Fruit fly (Drosophila melanogaster) whole organism, embryonic: ENCODE data around the gene axo.

ENCODE experiments used
- CG10147 ChIP-seq: fragments of 200-800 bp; sonication (Bioruptor generic); optimal IDR thresholded peaks from 2 replicates; lab custom pipeline; 2019; ENCODE audit warnings: missing biosample characterization, mild to moderate bottlenecking, missing genetic modification characterization, moderate library complexity
- CG1024 ChIP-seq: fragments of 200-800 bp; sonication (Bioruptor generic); IDR thresholded peaks from 2 replicates; pipeline ENCODE4 v1.3.6; 2022; ENCODE audit warnings: missing biosample characterization, missing genetic modification characterization
- CG10366 ChIP-seq: fragments of 200-800 bp; sonication (Bioruptor generic); IDR thresholded peaks from 2 replicates; pipeline ENCODE4 v1.3.6; 2022; ENCODE audit warnings: missing biosample characterization, missing genetic modification characterization
- CG16863 ChIP-seq: fragments of 200-800 bp; sonication (Bioruptor generic); optimal IDR thresholded peaks from 3 replicates; lab custom pipeline; 2016; ENCODE audit warnings: missing biosample characterization, missing genetic modification characterization
- CG17328 ChIP-seq: fragments of 200-800 bp; sonication (Bioruptor generic); IDR thresholded peaks from 2 replicates; pipeline ENCODE4 v1.3.6; 2022; ENCODE audit warnings: missing biosample characterization, missing genetic modification characterization
- CG17359 ChIP-seq: fragments of 200-800 bp; sonication (Bioruptor generic); optimal IDR thresholded peaks from 3 replicates; lab custom pipeline; 2018; ENCODE audit warnings: missing biosample characterization, mild to moderate bottlenecking, missing genetic modification characterization, moderate library complexity
- CG17361 ChIP-seq: fragments of 200-800 bp; sonication (Bioruptor generic); IDR thresholded peaks from 3 replicates; pipeline ENCODE4 v1.3.6; 2022; ENCODE audit warnings: missing biosample characterization, missing genetic modification characterization
- CG17385 ChIP-seq: fragments of 200-800 bp; sonication (Bioruptor generic); optimal IDR thresholded peaks from 3 replicates; lab custom pipeline; 2018; ENCODE audit warnings: missing biosample characterization, mild to moderate bottlenecking, missing genetic modification characterization
- CG18262 ChIP-seq: fragments of 200-800 bp; optimal IDR thresholded peaks from 3 replicates; lab custom pipeline; 2019; ENCODE audit warnings: missing biosample characterization, mild to moderate bottlenecking, missing genetic modification characterization, moderate library complexity
- CG18476 ChIP-seq: fragments of 200-800 bp; sonication (Bioruptor generic); optimal IDR thresholded peaks from 2 replicates; lab custom pipeline; 2016; ENCODE audit warnings: missing biosample characterization, mild to moderate bottlenecking, missing genetic modification characterization
- CG18764 ChIP-seq: fragments of 200-800 bp; sonication (Bioruptor generic); optimal IDR thresholded peaks from 3 replicates; lab custom pipeline; 2016; ENCODE audit warnings: missing biosample characterization, missing genetic modification characterization
- CG2678 ChIP-seq: fragments of 200-800 bp; sonication (Bioruptor generic); optimal IDR thresholded peaks from 3 replicates; lab custom pipeline; 2019; ENCODE audit warnings: missing biosample characterization, mild to moderate bottlenecking, missing genetic modification characterization, moderate library complexity
- CG3163 ChIP-seq: fragments of 200-800 bp; sonication (Bioruptor generic); optimal IDR thresholded peaks from 3 replicates; lab custom pipeline; 2016; ENCODE audit warnings: missing biosample characterization, missing genetic modification characterization
- CG33213 ChIP-seq: fragments of 200-800 bp; sonication (Bioruptor generic); optimal IDR thresholded peaks from 3 replicates; lab custom pipeline; 2016; ENCODE audit warnings: missing biosample characterization, missing genetic modification characterization
- CG34376 ChIP-seq: fragments of 200-800 bp; sonication (Bioruptor generic); optimal IDR thresholded peaks from 2 replicates; lab custom pipeline; 2018; ENCODE audit warnings: missing biosample characterization, mild to moderate bottlenecking, missing genetic modification characterization
- CG4282 ChIP-seq: fragments of 200-800 bp; sonication (Bioruptor generic); optimal IDR thresholded peaks from 2 replicates; lab custom pipeline; 2016; ENCODE audit warnings: missing biosample characterization, missing genetic modification characterization
- CG43689 ChIP-seq: fragments of 200-800 bp; sonication (Bioruptor generic); IDR thresholded peaks from 2 replicates; pipeline ENCODE4 v1.3.6; 2022; ENCODE audit warnings: missing biosample characterization, missing genetic modification characterization
- CG4707 ChIP-seq: fragments of 200-800 bp; sonication (Bioruptor generic); optimal IDR thresholded peaks from 2 replicates; lab custom pipeline; 2018; ENCODE audit warnings: missing biosample characterization, mild to moderate bottlenecking, missing genetic modification characterization, moderate library complexity
- CG6689 ChIP-seq: fragments of 200-800 bp; sonication (Bioruptor generic); IDR thresholded peaks from 2 replicates; pipeline ENCODE4 v1.3.6; 2022; ENCODE audit warnings: missing biosample characterization, missing genetic modification characterization
- CG9215 ChIP-seq: fragments of 200-800 bp; sonication (Bioruptor generic); IDR thresholded peaks from 2 replicates; pipeline ENCODE4 v1.3.6; 2022; ENCODE audit warnings: missing biosample characterization, missing genetic modification characterization
- Dref ChIP-seq: fragments of 200-800 bp; sonication (Bioruptor generic); IDR thresholded peaks from 2 replicates; pipeline ENCODE4 v1.3.6; 2022; ENCODE audit warnings: missing biosample characterization, missing genetic modification characterization
- Fer1 ChIP-seq: fragments of 200-800 bp; sonication (Bioruptor generic); optimal IDR thresholded peaks from 2 replicates; lab custom pipeline; 2017; ENCODE audit warnings: missing biosample characterization, mild to moderate bottlenecking, missing genetic modification characterization
- HLH3B ChIP-seq: fragments of 200-800 bp; sonication (Bioruptor generic); IDR thresholded peaks from 2 replicates; pipeline ENCODE4 v1.3.6; 2022; ENCODE audit warnings: missing biosample characterization, missing genetic modification characterization
- Hmx ChIP-seq: fragments of 200-800 bp; sonication (Bioruptor generic); optimal IDR thresholded peaks from 2 replicates; lab custom pipeline; 2016; ENCODE audit warnings: missing biosample characterization, missing genetic modification characterization
- Med ChIP-seq: fragments of 200-800 bp; sonication (Bioruptor generic); peaks from one replicate; lab custom pipeline; 2016; ENCODE audit warnings: missing biosample characterization, missing genetic modification characterization, mild to moderate bottlenecking, inconsistent platforms, moderate library complexity
- Meics ChIP-seq: fragments of 200-800 bp; sonication (Bioruptor generic); optimal IDR thresholded peaks from 2 replicates; lab custom pipeline; 2017; ENCODE audit warnings: missing biosample characterization, mild to moderate bottlenecking, missing genetic modification characterization
- Mrtf ChIP-seq: fragments of 200-800 bp; sonication (Bioruptor generic); IDR thresholded peaks from 3 replicates; pipeline ENCODE4 v1.3.6; 2022; ENCODE audit warnings: missing biosample characterization, missing genetic modification characterization
- Oli ChIP-seq: fragments of 200-800 bp; sonication (Bioruptor generic); optimal IDR thresholded peaks from 2 replicates; lab custom pipeline; 2018; ENCODE audit warnings: missing biosample characterization, mild to moderate bottlenecking, missing genetic modification characterization, moderate library complexity
- Ptx1 ChIP-seq: fragments of 200-800 bp; sonication (Bioruptor generic); IDR thresholded peaks from 2 replicates; pipeline ENCODE4 v1.3.6; 2022; ENCODE audit warnings: missing biosample characterization, missing genetic modification characterization
- Scr ChIP-seq: fragments of 200-800 bp; sonication (Bioruptor generic); IDR thresholded peaks from 2 replicates; pipeline ENCODE4 v1.3.6; 2022; ENCODE audit warnings: missing biosample characterization, missing genetic modification characterization; ENCODE audit not compliant: partially characterized antibody
- Sox102F ChIP-seq: fragments of 200-800 bp; sonication (Bioruptor generic); optimal IDR thresholded peaks from 2 replicates; lab custom pipeline; 2018; ENCODE audit warnings: missing biosample characterization, mild to moderate bottlenecking, missing genetic modification characterization, moderate library complexity
- ap ChIP-seq: fragments of 200-800 bp; sonication (Bioruptor generic); IDR thresholded peaks from 2 replicates; pipeline ENCODE4 v1.3.6; 2022; ENCODE audit warnings: missing biosample characterization, missing genetic modification characterization
- br ChIP-seq: fragments of >200 bp; optimal IDR thresholded peaks from 2 replicates; lab custom pipeline; 2017
- chn ChIP-seq: fragments of 200-800 bp; sonication (Bioruptor generic); optimal IDR thresholded peaks from 2 replicates; lab custom pipeline; 2016; ENCODE audit warnings: missing biosample characterization, missing genetic modification characterization
- ci ChIP-seq: fragments of 200-800 bp; sonication (Bioruptor generic); IDR thresholded peaks from 3 replicates; pipeline ENCODE4 v1.3.6; 2022; ENCODE audit warnings: missing biosample characterization, missing genetic modification characterization
- crol ChIP-seq: fragments of 200-800 bp; sonication (Bioruptor generic); IDR thresholded peaks from 2 replicates; pipeline ENCODE4 v1.3.6; 2022; ENCODE audit warnings: missing biosample characterization, missing genetic modification characterization
- dati ChIP-seq: fragments of 200-800 bp; sonication (Bioruptor generic); IDR thresholded peaks from 2 replicates; pipeline ENCODE4 v1.3.6; 2022; ENCODE audit warnings: missing biosample characterization, missing genetic modification characterization
- dmrt99B ChIP-seq: fragments of 200-800 bp; sonication (Bioruptor generic); optimal IDR thresholded peaks from 2 replicates; lab custom pipeline; 2018; ENCODE audit warnings: missing biosample characterization, mild to moderate bottlenecking, missing genetic modification characterization, moderate library complexity
- eve ChIP-seq, 2 experiments: fragments of >200 bp; optimal IDR thresholded peaks; 2 replicates each; lab custom pipeline; 2017; ENCODE audit warnings: missing biosample characterization in 2 of 2, missing genetic modification characterization in 2 of 2
- fru ChIP-seq: fragments of >200 bp; optimal IDR thresholded peaks from 2 replicates; lab custom pipeline; 2017
- gem ChIP-seq: fragments of 200-800 bp; sonication (Bioruptor generic); optimal IDR thresholded peaks from 2 replicates; lab custom pipeline; 2019; ENCODE audit warnings: missing biosample characterization, mild to moderate bottlenecking, missing genetic modification characterization, moderate library complexity
- hb ChIP-seq: fragments of 200-800 bp; sonication (Bioruptor generic); IDR thresholded peaks from 3 replicates; pipeline ENCODE4 v1.3.6; 2022; ENCODE audit warnings: missing biosample characterization, missing genetic modification characterization; ENCODE audit not compliant: partially characterized antibody
- jigr1 ChIP-seq: fragments of 200-800 bp; sonication (Bioruptor generic); IDR thresholded peaks from 3 replicates; pipeline ENCODE4 v1.3.6; 2022; ENCODE audit warnings: missing biosample characterization, missing genetic modification characterization
- kni ChIP-seq: fragments of 200-800 bp; sonication (Bioruptor generic); optimal IDR thresholded peaks from 3 replicates; lab custom pipeline; 2017; ENCODE audit warnings: mild to moderate bottlenecking, missing biosample characterization, missing genetic modification reagents, missing genetic modification characterization
- pnt ChIP-seq: fragments of 200-800 bp; sonication (Bioruptor generic); optimal IDR thresholded peaks from 3 replicates; lab custom pipeline; 2016; ENCODE audit warnings: missing biosample characterization, missing genetic modification characterization
- salm ChIP-seq: fragments of 200-800 bp; sonication (Bioruptor generic); optimal IDR thresholded peaks from 2 replicates; lab custom pipeline; 2018; ENCODE audit warnings: missing biosample characterization, mild to moderate bottlenecking, missing genetic modification characterization
- sens ChIP-seq: fragments of 200-800 bp; sonication (Bioruptor generic); peaks from one replicate; lab custom pipeline; 2016; ENCODE audit warnings: missing biosample characterization, missing genetic modification characterization
- tgo ChIP-seq: fragments of 200-800 bp; sonication (Bioruptor generic); IDR thresholded peaks from 3 replicates; pipeline ENCODE4 v1.3.6; 2022; ENCODE audit warnings: missing biosample characterization, missing genetic modification characterization
- unc-4 ChIP-seq: fragments of 200-800 bp; sonication (Bioruptor generic); IDR thresholded peaks from 2 replicates; pipeline ENCODE4 v1.3.6; 2022; ENCODE audit warnings: missing biosample characterization, missing genetic modification characterization; ENCODE audit not compliant: partially characterized antibody

The axo gene

DNA sequence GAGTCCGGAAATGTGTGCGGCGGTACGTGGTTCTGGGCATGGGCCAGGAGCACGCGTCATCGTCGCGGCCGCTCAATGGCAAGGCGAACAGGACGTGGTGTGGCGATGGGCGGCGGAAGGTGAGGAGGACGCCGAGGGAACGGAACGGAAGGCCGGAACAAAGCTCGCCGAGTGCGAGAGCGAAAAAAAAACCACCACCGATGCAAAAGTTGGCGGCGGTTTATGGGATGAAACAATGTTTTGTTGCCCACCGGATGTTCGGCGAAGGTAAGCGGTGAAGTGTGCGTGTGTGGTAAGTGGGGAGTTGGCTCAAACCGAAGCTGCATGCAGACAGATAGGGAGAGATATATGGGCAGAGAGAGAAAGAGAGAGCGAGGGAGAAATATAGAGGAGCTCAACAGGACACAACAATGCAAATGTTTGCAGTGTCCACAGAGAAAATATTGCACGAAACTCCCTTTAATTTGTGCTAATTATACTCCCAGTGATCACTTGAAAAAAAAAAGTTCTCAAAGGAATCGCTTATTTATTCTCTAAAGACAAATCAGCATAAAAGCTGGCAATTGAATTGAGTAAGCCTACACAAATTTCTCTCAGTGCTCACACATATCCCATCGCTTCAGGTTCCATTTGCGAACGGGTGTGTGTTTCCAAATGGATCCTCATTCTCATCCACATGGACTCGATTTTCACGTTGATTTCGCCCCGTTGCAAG lies 67.5 kb downstream of the axo start (continued):
- TF ChIP-seq Meics (GFP tag; lab: Kevin White, UChicago) = no peak
- peak; percentile 46 for TF ChIP-seq sens (GFP tag; lab: Kevin White, UChicago)
- TF ChIP-seq Ptx1 (GFP tag; lab: Robert Waterston, UW) = 0 out of 2 replicates have a peak, but pooled peaks have one; percentile 14
- peak; percentile 90 for TF ChIP-seq crol (GFP tag; lab: Robert Waterston, UW)
- peak; percentile 18; the same call in 1 of the 2 replicates for TF ChIP-seq CG6689 (GFP tag; lab: Robert Waterston, UW)
- TF ChIP-seq CG17359 (tag; lab: Kevin White, UChicago) = peak; percentile 5
- 0 out of 3 replicates have a peak, but pooled peaks have one; percentile 14 for TF ChIP-seq Mrtf (GFP tag; lab: Robert Waterston, UW)
- 0 out of 3 replicates have a peak, but pooled peaks have one; percentile 15 for TF ChIP-seq ci (GFP tag; lab: Robert Waterston, UW)
- peak; percentile 45 for TF ChIP-seq Med
- TF ChIP-seq HLH3B (GFP tag; lab: Robert Waterston, UW) = 0 out of 2 replicates have a peak, but pooled peaks have one; percentile 14
- TF ChIP-seq Hmx (GFP tag; lab: Kevin White, UChicago) = no peak
- peak; percentile 43; the same call in 1 of the 3 replicates for TF ChIP-seq hb
- no peak for TF ChIP-seq CG3163 (GFP tag; lab: Kevin White, UChicago)
- 0 out of 2 replicates have a peak, but pooled peaks have one; percentile 6 for TF ChIP-seq ap (GFP tag; lab: Robert Waterston, UW)
- TF ChIP-seq tgo (GFP tag; lab: Robert Waterston, UW) = peak; percentile 18; the same call in 1 of the 3 replicates
- TF ChIP-seq gem = peak; percentile 15

DNA sequence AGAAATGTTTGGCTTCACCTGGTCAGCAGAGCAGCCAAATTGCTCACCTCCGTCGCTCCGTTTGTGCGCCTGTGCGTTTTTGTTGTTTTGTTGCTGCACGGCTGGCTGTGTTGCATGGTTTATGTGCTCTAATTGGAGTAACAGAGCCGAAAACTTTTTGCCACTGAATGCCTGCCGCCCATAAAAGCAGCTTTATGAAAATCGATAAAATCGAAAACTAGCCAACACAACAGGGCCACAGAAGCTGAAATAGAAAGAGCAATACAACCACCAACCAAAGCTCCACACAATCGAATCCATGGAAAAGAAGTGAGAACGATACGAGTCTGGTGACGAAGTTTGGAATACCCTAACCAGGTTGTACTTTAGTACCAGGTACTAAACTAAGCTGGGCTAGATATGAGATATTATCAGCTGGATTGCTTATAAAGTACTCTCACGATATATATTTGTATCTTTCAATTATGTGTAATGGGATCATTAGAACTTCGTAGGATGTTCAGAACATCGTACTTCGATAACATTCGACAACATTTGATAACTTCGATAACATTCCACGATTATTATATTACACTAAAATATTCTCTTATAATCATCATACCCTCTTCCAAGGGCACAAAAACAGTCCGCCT lies 68.1 kb downstream of the axo start:
- TF ChIP-seq pnt = no peak
- TF ChIP-seq CG17361 = 0 out of 3 replicates have a peak, but pooled peaks have one; percentile 32
- no peak for TF ChIP-seq Dref
- no peak for TF ChIP-seq Oli (tag; lab: Kevin White, UChicago)
- TF ChIP-seq eve (GFP tag; optimal IDR thresholded peaks at IDR 0.05; lab: Kevin White, UChicago) = no peak
- no peak for TF ChIP-seq Sox102F (GFP tag; lab: Kevin White, UChicago)
- no peak for TF ChIP-seq CG17328 (GFP tag; lab: Robert Waterston, UW)
- peak; percentile 8 for TF ChIP-seq Med
- TF ChIP-seq dati (GFP tag; lab: Robert Waterston, UW) = no peak
- TF ChIP-seq CG16863 (GFP tag; lab: Kevin White, UChicago) = no peak
- TF ChIP-seq CG18262 = peak; percentile 37
- TF ChIP-seq CG4282 = no peak
- TF ChIP-seq dmrt99B (tag; lab: Kevin White, UChicago) = peak; percentile 32
- no peak for TF ChIP-seq fru (lab: Kevin White, UChicago)
- TF ChIP-seq CG2678 (tag; lab: Kevin White, UChicago) = peak; percentile 4
- TF ChIP-seq CG1024 (GFP tag; lab: Robert Waterston, UW) = no peak
- TF ChIP-seq CG10147 (GFP tag; lab: Kevin White, UChicago) = peak; percentile 7
- TF ChIP-seq CG43689 (GFP tag; lab: Robert Waterston, UW) = no peak
- no peak for TF ChIP-seq br (lab: Kevin White, UChicago)
- no peak for TF ChIP-seq Scr (GFP tag; lab: Robert Waterston, UW)
- TF ChIP-seq CG4707 (GFP tag; lab: Kevin White, UChicago) = no peak
- no peak for TF ChIP-seq kni (GFP tag; lab: Kevin White, UChicago)
- no peak for TF ChIP-seq CG10366 (GFP tag; lab: Robert Waterston, UW)
- TF ChIP-seq chn (GFP tag; lab: Kevin White, UChicago) = no peak
- TF ChIP-seq CG18764 (GFP tag; lab: Kevin White, UChicago) = no peak
- no peak for TF ChIP-seq CG17385 (GFP tag; lab: Kevin White, UChicago)
- no peak for TF ChIP-seq CG34376 (GFP tag; lab: Kevin White, UChicago)
- no peak for TF ChIP-seq jigr1 (GFP tag; lab: Robert Waterston, UW)
- TF ChIP-seq sens (GFP tag; lab: Kevin White, UChicago) = peak; percentile 79
- TF ChIP-seq salm (tag; lab: Kevin White, UChicago) = no peak
- peak; percentile 12 for TF ChIP-seq CG18476 (GFP tag; lab: Kevin White, UChicago)
- peak; percentile 17 for TF ChIP-seq Fer1
- TF ChIP-seq CG9215 (GFP tag; lab: Robert Waterston, UW) = no peak
- no peak for TF ChIP-seq CG33213
- TF ChIP-seq unc-4 (GFP tag; lab: Robert Waterston, UW) = no peak
